Worm (Caenorhabditis elegans) whole organism, late embryonic: ENCODE data around the gene Y94H6A.12.

ENCODE experiments used
- F13H6.1 ChIP-seq: sonication (generic microtip); optimal IDR thresholded peaks from 2 replicates; lab custom pipeline; 2016; ENCODE audit warnings: missing genetic modification characterization, missing compliant biosample characterization
- K09A11.1 ChIP-seq: sonication (generic microtip); optimal IDR thresholded peaks from 2 replicates; lab custom pipeline; 2017; ENCODE audit warnings: antibody characterized with exemption, mild to moderate bottlenecking, missing genetic modification characterization, missing compliant biosample characterization; ENCODE audit not compliant: insufficient read depth
- T23F11.4 ChIP-seq: fragments of 200-800 bp; sonication (Bioruptor generic); optimal IDR thresholded peaks from 2 replicates; lab custom pipeline; 2018; ENCODE audit warnings: mild to moderate bottlenecking, missing genetic modification characterization, missing compliant biosample characterization
- Y22D7AL.16 ChIP-seq: sonication (generic microtip); optimal IDR thresholded peaks from 2 replicates; lab custom pipeline; 2016; ENCODE audit warnings: missing genetic modification characterization, missing compliant biosample characterization
- ceh-14 ChIP-seq: sonication (generic microtip); optimal IDR thresholded peaks from 2 replicates; lab custom pipeline; 2016; ENCODE audit warnings: missing genotype, missing genetic modification characterization, missing compliant biosample characterization
- ceh-19 ChIP-seq: fragments of 200-800 bp; sonication (Bioruptor generic); optimal IDR thresholded peaks from 2 replicates; lab custom pipeline; 2018; ENCODE audit warnings: mild to moderate bottlenecking, missing genetic modification characterization, missing compliant biosample characterization
- ceh-2 ChIP-seq: sonication (generic microtip); optimal IDR thresholded peaks from 2 replicates; lab custom pipeline; 2016; ENCODE audit warnings: missing genotype, missing genetic modification characterization, missing compliant biosample characterization
- ceh-22 ChIP-seq: sonication (generic microtip); optimal IDR thresholded peaks from 2 replicates; lab custom pipeline; 2017; ENCODE audit warnings: missing biosample characterization, missing genetic modification characterization
- ceh-24 ChIP-seq: sonication (generic microtip); optimal IDR thresholded peaks from 2 replicates; lab custom pipeline; 2016; ENCODE audit warnings: mild to moderate bottlenecking, missing genetic modification characterization, missing compliant biosample characterization
- ceh-31 ChIP-seq: sonication (generic microtip); optimal IDR thresholded peaks from 2 replicates; lab custom pipeline; 2016; ENCODE audit warnings: missing genetic modification characterization, missing compliant biosample characterization
- ceh-48 ChIP-seq: sonication (generic microtip); optimal IDR thresholded peaks from 2 replicates; lab custom pipeline; 2016; ENCODE audit warnings: missing genetic modification characterization, inconsistent platforms, missing compliant biosample characterization
- che-1 ChIP-seq: sonication (generic microtip); optimal IDR thresholded peaks from 2 replicates; lab custom pipeline; 2016; ENCODE audit warnings: mild to moderate bottlenecking, missing genetic modification characterization, missing compliant biosample characterization
- dve-1 ChIP-seq: sonication (generic microtip); optimal IDR thresholded peaks from 2 replicates; lab custom pipeline; 2017; ENCODE audit warnings: antibody characterized with exemption, mild to moderate bottlenecking, missing genetic modification characterization, missing compliant biosample characterization
- ets-4 ChIP-seq: sonication (generic microtip); optimal IDR thresholded peaks from 2 replicates; lab custom pipeline; 2016; ENCODE audit warnings: missing genetic modification characterization, missing compliant biosample characterization
- eyg-1 ChIP-seq: sonication (generic microtip); optimal IDR thresholded peaks from 2 replicates; lab custom pipeline; 2016; ENCODE audit warnings: missing genotype, missing genetic modification characterization, missing compliant biosample characterization
- fkh-6 ChIP-seq: sonication (generic microtip); optimal IDR thresholded peaks from 2 replicates; lab custom pipeline; 2016; ENCODE audit warnings: missing genetic modification characterization, missing compliant biosample characterization
- hlh-13 ChIP-seq: fragments of 200-800 bp; sonication (Bioruptor generic); optimal IDR thresholded peaks from 2 replicates; lab custom pipeline; 2018; ENCODE audit warnings: mild to moderate bottlenecking, missing genetic modification characterization, missing compliant biosample characterization
- hlh-15 ChIP-seq: sonication (generic microtip); optimal IDR thresholded peaks from 2 replicates; lab custom pipeline; 2016; ENCODE audit warnings: missing genetic modification characterization, missing compliant biosample characterization
- hlh-30 ChIP-seq: sonication (generic microtip); optimal IDR thresholded peaks from 2 replicates; lab custom pipeline; 2017; ENCODE audit warnings: antibody characterized with exemption, missing genetic modification characterization, missing compliant biosample characterization; ENCODE audit not compliant: insufficient read depth
- lim-6 ChIP-seq: sonication (generic microtip); optimal IDR thresholded peaks from 2 replicates; lab custom pipeline; 2016; ENCODE audit warnings: missing genetic modification characterization, missing compliant biosample characterization
- lin-11 ChIP-seq: fragments of 200-800 bp; sonication (Bioruptor generic); optimal IDR thresholded peaks from 2 replicates; lab custom pipeline; 2018; ENCODE audit warnings: mild to moderate bottlenecking, missing genetic modification characterization, missing compliant biosample characterization
- nhr-232 ChIP-seq: sonication (generic microtip); optimal IDR thresholded peaks from 2 replicates; lab custom pipeline; 2016; ENCODE audit warnings: missing genetic modification characterization, missing compliant biosample characterization
- pha-2 ChIP-seq: sonication (generic microtip); optimal IDR thresholded peaks from 2 replicates; lab custom pipeline; 2017; ENCODE audit warnings: mild to moderate bottlenecking, missing genetic modification characterization, missing compliant biosample characterization
- pha-4 ChIP-seq: fragments of 150-350 bp; optimal IDR thresholded peaks from 2 replicates; lab custom pipeline; 2018; ENCODE audit warnings: missing biosample characterization, missing genetic modification reagents, missing genetic modification characterization
- pqm-1 ChIP-seq: sonication (generic microtip); optimal IDR thresholded peaks from 2 replicates; lab custom pipeline; 2016; ENCODE audit warnings: missing genetic modification characterization, missing compliant biosample characterization
- pros-1 ChIP-seq: fragments of 150-350 bp; optimal IDR thresholded peaks from 2 replicates; lab custom pipeline; 2014; ENCODE audit warnings: missing biosample characterization, missing genetic modification reagents, missing genetic modification characterization
- ref-2 ChIP-seq: sonication (generic microtip); optimal IDR thresholded peaks from 2 replicates; lab custom pipeline; 2016; ENCODE audit warnings: missing genetic modification characterization, missing compliant biosample characterization
- sdc-2 ChIP-seq: sonication (generic microtip); optimal IDR thresholded peaks from 2 replicates; lab custom pipeline; 2016; ENCODE audit warnings: missing genotype, missing genetic modification characterization, missing compliant biosample characterization
- sox-2 ChIP-seq: fragments of 200-800 bp; sonication (Bioruptor generic); IDR thresholded peaks from 2 replicates; pipeline ENCODE4 v1.3.6; 2022; ENCODE audit warnings: missing genetic modification reagents, missing genetic modification characterization, missing compliant biosample characterization
- sox-4 ChIP-seq: sonication (generic microtip); optimal IDR thresholded peaks from 2 replicates; lab custom pipeline; 2017; ENCODE audit warnings: mild to moderate bottlenecking, missing genetic modification characterization, inconsistent platforms, missing compliant biosample characterization
- tbx-2 ChIP-seq: sonication (generic microtip); optimal IDR thresholded peaks from 2 replicates; lab custom pipeline; 2016; ENCODE audit warnings: missing genetic modification characterization, missing compliant biosample characterization
- tbx-7 ChIP-seq: sonication (generic microtip); optimal IDR thresholded peaks from 2 replicates; lab custom pipeline; 2016; ENCODE audit warnings: missing genotype, missing genetic modification characterization, missing compliant biosample characterization
- ttx-3 ChIP-seq: sonication (generic microtip); optimal IDR thresholded peaks from 2 replicates; lab custom pipeline; 2016; ENCODE audit warnings: missing genetic modification reagents, missing genetic modification characterization, missing compliant biosample characterization
- unc-42 ChIP-seq: sonication (generic microtip); optimal IDR thresholded peaks from 2 replicates; lab custom pipeline; 2016; ENCODE audit warnings: missing genotype, missing genetic modification characterization, missing compliant biosample characterization
- unc-55 ChIP-seq: sonication (generic microtip); optimal IDR thresholded peaks from 2 replicates; lab custom pipeline; 2017; ENCODE audit warnings: missing biosample characterization, missing genetic modification reagents, missing genetic modification characterization
- unc-86 ChIP-seq: sonication (generic microtip); optimal IDR thresholded peaks from 2 replicates; lab custom pipeline; 2016; ENCODE audit warnings: missing genetic modification characterization, missing compliant biosample characterization

Y94H6A.12 gene

DNA sequence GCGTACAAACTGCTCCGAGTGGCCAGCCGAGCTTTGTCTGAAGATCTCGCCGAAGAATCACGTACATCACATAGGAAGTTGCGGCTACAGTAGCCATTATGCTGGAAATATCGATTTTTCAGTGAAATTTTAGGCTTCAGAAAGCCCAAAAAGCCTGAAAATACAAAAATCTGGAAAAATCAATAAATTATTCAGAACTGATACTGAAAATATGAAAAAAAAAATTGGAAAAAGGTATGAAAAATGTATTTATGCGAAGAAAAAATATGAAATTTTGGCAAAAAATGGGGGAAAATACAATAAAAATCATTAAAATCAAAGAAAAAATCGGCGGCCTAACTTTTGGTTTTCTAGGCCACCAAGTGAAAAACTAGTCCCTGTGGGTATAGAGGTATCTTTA lies at the start of gene Y94H6A.12:
Gene Y94H6A.12 (minus strand): TSS at position 101 of the 400 bp plus-strand sequence.
- TF ChIP-seq lim-6 (tag; lab: Kevin White, UChicago) (no peak), F13H6.1 (tag; lab: Kevin White, UChicago) (no peak), ceh-19 (GFP tag; lab: Kevin White, UChicago) (no peak), lin-11 (tag; lab: Kevin White, UChicago) (no peak), unc-42 (tag; lab: Kevin White, UChicago) (no peak), dve-1 (tag; lab: Kevin White, UChicago) (no peak), fkh-6 (no peak), unc-55 (GFP tag; lab: Kevin White, UChicago) (no peak), che-1 (tag; lab: Kevin White, UChicago) (no peak), ceh-22 (tag; lab: Kevin White, UChicago) (no peak), nhr-232 (tag; lab: Kevin White, UChicago) (no peak), ceh-14 (tag; lab: Kevin White, UChicago) (no peak), tbx-2 (tag; lab: Kevin White, UChicago) (no peak), tbx-7 (tag; lab: Kevin White, UChicago) (no peak)

DNA sequence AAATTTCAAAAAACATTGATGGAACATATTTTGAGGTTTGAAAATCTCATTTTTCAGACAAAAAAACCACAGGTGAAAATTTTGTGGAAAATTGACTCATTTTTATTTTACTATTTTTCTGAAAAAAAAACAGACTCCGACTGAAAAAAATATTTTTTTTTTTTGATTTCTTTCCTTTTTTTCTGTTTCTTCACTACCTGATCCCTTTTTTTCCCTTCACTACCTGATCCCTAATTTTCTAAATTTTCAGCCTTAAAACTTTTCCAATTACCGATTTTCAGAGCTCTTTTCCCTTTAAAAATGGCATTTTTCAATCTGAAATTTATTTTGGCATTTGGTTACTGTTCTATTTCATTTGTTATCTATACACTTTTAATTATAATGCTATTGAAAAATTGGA lies 49.5 kb upstream of the Y94H6A.12 start, which contains the start of gene Y54G2A.77:
Gene Y54G2A.77 (plus strand): TSS at position 301 of the 400 bp plus-strand sequence.
- TF ChIP-seq sox-2 (GFP tag; lab: Robert Waterston, UW) (no peak), tbx-2 (tag; lab: Kevin White, UChicago) (no peak), ceh-2 (no peak), sox-4 (tag; lab: Kevin White, UChicago) (no peak), ceh-31 (no peak), dve-1 (tag; lab: Kevin White, UChicago) (no peak), hlh-15 (tag; lab: Kevin White, UChicago) (no peak), K09A11.1 (tag; lab: Kevin White, UChicago) (no peak), ceh-24 (tag; lab: Kevin White, UChicago) (no peak)

DNA sequence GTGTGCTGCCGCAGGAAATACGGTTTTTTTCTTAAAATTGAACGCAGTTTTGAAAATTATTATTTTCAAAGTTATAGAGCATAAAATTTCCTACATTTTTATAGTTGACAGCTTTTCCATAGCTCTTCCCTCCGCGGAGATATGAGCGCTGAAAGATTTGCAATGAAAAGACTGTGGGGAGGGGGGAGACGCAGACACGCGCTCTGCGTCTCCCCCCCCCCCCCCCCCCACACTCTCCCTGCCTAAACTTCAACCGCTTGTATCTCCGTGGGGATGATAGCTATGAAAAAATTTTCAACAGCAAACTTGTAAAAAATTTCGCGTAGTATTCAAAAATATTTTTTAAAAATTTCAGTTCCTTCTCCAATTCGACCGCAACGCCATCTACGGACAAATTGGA lies 48.6 kb upstream of the Y94H6A.12 start:
- TF ChIP-seq sox-2 (GFP tag; lab: Robert Waterston, UW) (no peak), pros-1 (tag; lab: Kevin White, UChicago) (no peak), lim-6 (tag; lab: Kevin White, UChicago) (no peak), pha-4 (tag; lab: Kevin White, UChicago) (no peak), sdc-2 (tag; lab: Kevin White, UChicago) (no peak), hlh-13 (no peak), unc-86 (tag; lab: Kevin White, UChicago) (no peak), ets-4 (tag; lab: Kevin White, UChicago) (no peak), T23F11.4 (GFP tag; lab: Kevin White, UChicago) (no peak), ceh-48 (tag; lab: Kevin White, UChicago) (no peak), ref-2 (tag; lab: Kevin White, UChicago) (no peak), F13H6.1 (tag; lab: Kevin White, UChicago) (no peak), ttx-3 (tag; lab: Kevin White, UChicago) (no peak), eyg-1 (tag; lab: Kevin White, UChicago) (no peak), pqm-1 (tag; lab: Kevin White, UChicago) (no peak), Y22D7AL.16 (tag; lab: Kevin White, UChicago) (no peak), hlh-15 (tag; lab: Kevin White, UChicago) (no peak), pha-2 (tag; lab: Kevin White, UChicago) (no peak)

- TF ChIP-seq che-1 (tag; lab: Kevin White, UChicago) = no peak
- no peak for TF ChIP-seq hlh-30 (tag; lab: Kevin White, UChicago)
- TF ChIP-seq sdc-2 (tag; lab: Kevin White, UChicago) = no peak
Measured at ce11 chrIV:2759163-2759562, 46.3 kb upstream of the Y94H6A.12 start, which contains the start of gene Y54G2A.38. Gene Y54G2A.38 (plus strand): TSS chrIV:2759463.
